Worm (Caenorhabditis elegans) whole organism, L4 larva: Measurements from ENCODE around the gene C27H6.8.

Experiments
- D1046.2 ChIP-seq: fragments of 200-800 bp; sonication (Bioruptor generic); IDR thresholded peaks from 2 replicates; pipeline ENCODE4 v1.3.6; 2022; ENCODE audit warnings: missing genetic modification characterization, missing compliant biosample characterization
- F37D6.2 ChIP-seq: sonication (generic microtip); optimal IDR thresholded peaks from 2 replicates; lab custom pipeline; 2016; ENCODE audit warnings: mild to moderate bottlenecking, missing genetic modification characterization, missing compliant biosample characterization
- F49E8.2 ChIP-seq: sonication (generic microtip); optimal IDR thresholded peaks from 2 replicates; lab custom pipeline; 2016; ENCODE audit warnings: missing compliant biosample characterization, mild to moderate bottlenecking, missing genetic modification characterization, borderline replicate concordance
- T20F7.1 ChIP-seq: fragments of 200-800 bp; sonication (Bioruptor generic); optimal IDR thresholded peaks from 2 replicates; lab custom pipeline; 2018; ENCODE audit warnings: mild to moderate bottlenecking, missing genetic modification characterization, missing compliant biosample characterization
- aly-2 ChIP-seq: sonication (generic microtip); optimal IDR thresholded peaks from 2 replicates; lab custom pipeline; 2018; ENCODE audit warnings: missing biosample characterization, missing genetic modification characterization
- attf-4 ChIP-seq: sonication (generic microtip); optimal IDR thresholded peaks from 3 replicates; lab custom pipeline; 2017; ENCODE audit warnings: missing biosample characterization, missing genetic modification characterization
- ceh-62 ChIP-seq: sonication (generic microtip); optimal IDR thresholded peaks from 2 replicates; lab custom pipeline; 2017; ENCODE audit warnings: missing biosample characterization, missing genetic modification characterization
- ctbp-1 ChIP-seq: fragments of 200-800 bp; sonication (Bioruptor generic); IDR thresholded peaks from 2 replicates; pipeline ENCODE4 v1.3.6; 2022; ENCODE audit warnings: missing genetic modification reagents, missing genetic modification characterization, missing compliant biosample characterization
- daf-16 ChIP-seq, 3 experiments: sonication (generic microtip); optimal IDR thresholded peaks; 2 replicates each; lab custom pipeline; 2016 to 2017; ENCODE audit warnings: missing genetic modification characterization in 3 of 3, missing genetic modification reagents in 3 of 3, mild to moderate bottlenecking in 2 of 3, missing compliant biosample characterization in 2 of 3, missing biosample characterization in 1 of 3, moderate library complexity in 1 of 3
- daf-19 ChIP-seq: fragments of 200-800 bp; sonication (Bioruptor generic); conservative IDR thresholded peaks from 2 replicates; pipeline ENCODE4 v1.3.6; 2022; ENCODE audit warnings: missing genetic modification characterization, missing compliant biosample characterization
- dmd-9 ChIP-seq: fragments of 200-800 bp; sonication (Bioruptor generic); IDR thresholded peaks from 2 replicates; pipeline ENCODE4 v1.3.6; 2022; ENCODE audit warnings: missing genetic modification reagents, missing genetic modification characterization, missing compliant biosample characterization
- duxl-1 ChIP-seq: sonication (generic microtip); optimal IDR thresholded peaks from 2 replicates; lab custom pipeline; 2016; ENCODE audit warnings: mild to moderate bottlenecking, missing genetic modification characterization, moderate library complexity, missing compliant biosample characterization; ENCODE audit not compliant: poor library complexity
- dve-1 ChIP-seq: sonication (generic microtip); optimal IDR thresholded peaks from 2 replicates; lab custom pipeline; 2017; ENCODE audit warnings: antibody characterized with exemption, mild to moderate bottlenecking, missing genetic modification characterization, missing compliant biosample characterization; ENCODE audit not compliant: insufficient read depth
- egl-27 ChIP-seq: sonication (generic microtip); optimal IDR thresholded peaks from 3 replicates; lab custom pipeline; 2017; ENCODE audit warnings: missing biosample characterization, missing genetic modification reagents, missing genetic modification characterization
- egl-43 ChIP-seq: fragments of 200-800 bp; sonication (Bioruptor generic); IDR thresholded peaks from 2 replicates; pipeline ENCODE4 v1.3.6; 2022; ENCODE audit warnings: missing genetic modification reagents, missing genetic modification characterization, missing compliant biosample characterization
- gei-8 ChIP-seq: fragments of 200-800 bp; sonication (Bioruptor generic); optimal IDR thresholded peaks from 2 replicates; lab custom pipeline; 2018; ENCODE audit warnings: mild to moderate bottlenecking, missing genetic modification characterization, missing compliant biosample characterization
- hif-1 ChIP-seq, 2 experiments: sonication (generic microtip); optimal IDR thresholded peaks; 2 replicates each; lab custom pipeline; 2016 to 2017; ENCODE audit warnings: missing compliant biosample characterization in 2 of 2, missing genetic modification characterization in 2 of 2, missing genetic modification reagents in 2 of 2, missing genotype in 2 of 2, mild to moderate bottlenecking in 1 of 2
- hmg-1.1 ChIP-seq: fragments of 200-800 bp; sonication (Bioruptor generic); IDR thresholded peaks from 2 replicates; pipeline ENCODE4 v1.3.6; 2022; ENCODE audit warnings: missing genetic modification reagents, missing genetic modification characterization, missing compliant biosample characterization
- lim-7 ChIP-seq: fragments of 200-800 bp; sonication (Bioruptor generic); IDR thresholded peaks from 2 replicates; pipeline ENCODE4 v1.3.6; 2022; ENCODE audit warnings: missing genetic modification characterization, missing compliant biosample characterization
- lin-1 ChIP-seq: fragments of 200-800 bp; sonication (Bioruptor generic); IDR thresholded peaks from 2 replicates; pipeline ENCODE4 v1.3.6; 2022; ENCODE audit warnings: missing genetic modification reagents, missing genetic modification characterization, missing compliant biosample characterization
- lin-15B ChIP-seq: fragments of 150-350 bp; sonication (generic microtip); optimal IDR thresholded peaks from 3 replicates; lab custom pipeline; 2014; ENCODE audit warnings: missing biosample characterization, missing genetic modification characterization
- lin-29 ChIP-seq: fragments of 200-800 bp; sonication (Bioruptor generic); IDR thresholded peaks from 2 replicates; pipeline ENCODE4 v1.3.6; 2022; ENCODE audit warnings: missing genetic modification reagents, missing genetic modification characterization, missing compliant biosample characterization
- lin-38 ChIP-seq: fragments of 200-800 bp; sonication (Bioruptor generic); IDR thresholded peaks from 2 replicates; pipeline ENCODE4 v1.3.6; 2022; ENCODE audit warnings: missing genetic modification reagents, missing genetic modification characterization, missing compliant biosample characterization
- lir-3 ChIP-seq: sonication (generic microtip); optimal IDR thresholded peaks from 2 replicates; lab custom pipeline; 2016; ENCODE audit warnings: mild to moderate bottlenecking, missing genetic modification characterization, missing compliant biosample characterization
- mdt-29 ChIP-seq: fragments of 200-800 bp; sonication (Bioruptor generic); IDR thresholded peaks from 2 replicates; pipeline ENCODE4 v1.3.6; 2022; ENCODE audit warnings: missing genetic modification reagents, missing genetic modification characterization, missing compliant biosample characterization
- mes-2 ChIP-seq: sonication (generic microtip); optimal IDR thresholded peaks from 2 replicates; lab custom pipeline; 2016; ENCODE audit warnings: missing genotype, mild to moderate bottlenecking, missing genetic modification characterization, missing compliant biosample characterization; ENCODE audit not compliant: poor library complexity, severe bottlenecking
- mxl-3 ChIP-seq: fragments of 200-800 bp; sonication (Bioruptor generic); optimal IDR thresholded peaks from 2 replicates; lab custom pipeline; 2018; ENCODE audit warnings: mild to moderate bottlenecking, missing genetic modification characterization, missing compliant biosample characterization
- nhr-11 ChIP-seq: fragments of 150-350 bp; optimal IDR thresholded peaks from 2 replicates; lab custom pipeline; 2014; ENCODE audit warnings: missing biosample characterization, missing genetic modification characterization
- nhr-237 ChIP-seq: sonication (generic microtip); optimal IDR thresholded peaks from 2 replicates; lab custom pipeline; 2017; ENCODE audit warnings: missing biosample characterization, missing genetic modification characterization
- nhr-25 ChIP-seq: sonication (generic microtip); optimal IDR thresholded peaks from 2 replicates; lab custom pipeline; 2017; ENCODE audit warnings: missing genetic modification characterization, mild to moderate bottlenecking, missing compliant biosample characterization, antibody characterized with exemption, moderate library complexity, borderline replicate concordance; ENCODE audit not compliant: insufficient read depth
- nhr-76 ChIP-seq: fragments of 150-350 bp; optimal IDR thresholded peaks from 2 replicates; lab custom pipeline; 2014; ENCODE audit warnings: missing biosample characterization, missing genetic modification characterization
- pha-4 ChIP-seq, 2 experiments: fragments of 150-350 bp in 1 of 2; fragments of 200-800 bp in 1 of 2; sonication (Bioruptor generic) in 1 of 2; IDR thresholded peaks in 1 of 2; optimal IDR thresholded peaks in 1 of 2; 2 replicates each; pipeline versions ENCODE4 v1.3.6 to Lab custom; 2014 to 2022; ENCODE audit warnings: missing genetic modification characterization in 2 of 2, missing genetic modification reagents in 2 of 2, missing biosample characterization in 1 of 2, missing compliant biosample characterization in 1 of 2
- php-3 ChIP-seq: fragments of 200-800 bp; sonication (Bioruptor generic); IDR thresholded peaks from 2 replicates; pipeline ENCODE4 v1.3.6; 2022; ENCODE audit warnings: missing genetic modification reagents, missing genetic modification characterization, missing compliant biosample characterization
- rbr-2 ChIP-seq: sonication (generic microtip); optimal IDR thresholded peaks from 2 replicates; lab custom pipeline; 2016; ENCODE audit warnings: missing genotype, missing genetic modification characterization, missing compliant biosample characterization
- saeg-2 ChIP-seq: fragments of 200-800 bp; sonication (Bioruptor generic); IDR thresholded peaks from 2 replicates; pipeline ENCODE4 v1.3.6; 2022; ENCODE audit warnings: missing genetic modification reagents, missing genetic modification characterization, missing compliant biosample characterization
- sdz-12 ChIP-seq: fragments of 200-800 bp; sonication (Bioruptor generic); optimal IDR thresholded peaks from 2 replicates; lab custom pipeline; 2018; ENCODE audit warnings: mild to moderate bottlenecking, missing genetic modification characterization, missing compliant biosample characterization
- set-16 ChIP-seq: fragments of 200-800 bp; sonication (Bioruptor generic); IDR thresholded peaks from 2 replicates; pipeline ENCODE4 v1.3.6; 2022; ENCODE audit warnings: missing genetic modification reagents, missing genetic modification characterization, missing compliant biosample characterization
- skn-1 ChIP-seq: fragments of 150-350 bp; optimal IDR thresholded peaks from 2 replicates; lab custom pipeline; 2014; ENCODE audit warnings: missing biosample characterization, missing genetic modification characterization
- tag-97 ChIP-seq: fragments of 200-800 bp; sonication (Bioruptor generic); IDR thresholded peaks from 2 replicates; pipeline ENCODE4 v1.3.6; 2022; ENCODE audit warnings: missing genetic modification characterization, missing compliant biosample characterization
- unc-130 ChIP-seq: sonication (generic microtip); optimal IDR thresholded peaks from 2 replicates; lab custom pipeline; 2016; ENCODE audit warnings: missing genetic modification reagents, missing genetic modification characterization, missing compliant biosample characterization
- unc-62 ChIP-seq, 3 experiments: fragments of 150-350 bp in 1 of 3; sonication (generic microtip); optimal IDR thresholded peaks in 2 of 3; peaks in 1 of 3; 1 replicate in 1 of 3; 2 replicates in 2 of 3; lab custom pipeline; 2014 to 2017; ENCODE audit warnings: missing biosample characterization in 3 of 3, missing genetic modification characterization in 3 of 3, missing genetic modification reagents in 3 of 3, missing genotype in 1 of 3
- vab-7 ChIP-seq: fragments of 200-800 bp; sonication (Bioruptor generic); IDR thresholded peaks from 2 replicates; pipeline ENCODE4 v1.3.6; 2022; ENCODE audit warnings: missing genetic modification reagents, missing genetic modification characterization, missing compliant biosample characterization
- zag-1 ChIP-seq: fragments of 150-350 bp; optimal IDR thresholded peaks from 2 replicates; lab custom pipeline; 2014; ENCODE audit warnings: missing biosample characterization, missing genetic modification characterization

The C27H6.8 gene

ce11 chrV:10019083-10019624, 31.6 kb upstream of the C27H6.8 start:
- TF ChIP-seq pha-4 (GFP tag; IDR thresholded peaks at IDR 0.05; lab: Robert Waterston, UW) (no peak), pha-4 (tag; optimal IDR thresholded peaks at IDR 0.05; lab: Kevin White, UChicago) (no peak), mxl-3 (no peak), hmg-1.1 (GFP tag; lab: Robert Waterston, UW) (no peak), saeg-2 (0 out of 2 replicates have a peak, but pooled peaks have one; percentile 42), daf-19 (GFP tag; lab: Robert Waterston, UW) (0 out of 2 replicates have a peak, but pooled peaks have one; percentile 23), vab-7 (GFP tag; lab: Robert Waterston, UW) (0 out of 2 replicates have a peak, but pooled peaks have one; percentile 18), duxl-1 (no peak), T20F7.1 (GFP tag; lab: Kevin White, UChicago) (no peak), egl-27 (tag; lab: Kevin White, UChicago) (no peak), nhr-11 (tag; lab: Kevin White, UChicago) (no peak), D1046.2 (0 out of 2 replicates have a peak, but pooled peaks have one; percentile 25), nhr-76 (tag; lab: Kevin White, UChicago) (no peak), attf-4 (no peak), F49E8.2 (tag; lab: Kevin White, UChicago) (no peak), lin-38 (GFP tag; lab: Robert Waterston, UW) (peak; percentile 21; the same call in 1 of the 2 replicates), sdz-12 (GFP tag; lab: Kevin White, UChicago) (no peak), F37D6.2 (tag; lab: Kevin White, UChicago) (no peak)

ce11 chrV:10018291-10018690, 30.7 kb upstream of the C27H6.8 start:
- TF ChIP-seq aly-2 (tag; lab: Kevin White, UChicago) (no peak), php-3 (no peak), lin-15B (tag; lab: Kevin White, UChicago) (no peak), daf-16 (GFP tag; optimal IDR thresholded peaks at IDR 0.05; lab: Kevin White, UChicago) (no peak), daf-16 (tag; optimal IDR thresholded peaks at IDR 0.05; lab: Kevin White, UChicago) (no peak), rbr-2 (tag; lab: Kevin White, UChicago) (no peak), unc-62 (GFP tag; optimal IDR thresholded peaks at IDR 0.05 in 1 of 2; lab: Kevin White, UChicago) (peak in 1 of 2 experiments; percentile 81), unc-62 (tag; optimal IDR thresholded peaks at IDR 0.05; lab: Kevin White, UChicago) (no peak), dmd-9 (GFP tag; lab: Robert Waterston, UW) (no peak), ctbp-1 (GFP tag; lab: Robert Waterston, UW) (no peak), F49E8.2 (tag; lab: Kevin White, UChicago) (peak; percentile 43), dve-1 (tag; lab: Kevin White, UChicago) (no peak), set-16 (no peak), lin-1 (no peak), gei-8 (GFP tag; lab: Kevin White, UChicago) (no peak), ceh-62 (tag; lab: Kevin White, UChicago) (no peak), lir-3 (tag; lab: Kevin White, UChicago) (no peak), egl-43 (GFP tag; lab: Robert Waterston, UW) (no peak), zag-1 (no peak), hif-1 (tag; optimal IDR thresholded peaks at IDR 0.05; lab: Kevin White, UChicago) (no peak), nhr-25 (tag; lab: Kevin White, UChicago) (no peak), lin-38 (GFP tag; lab: Robert Waterston, UW) (peak; percentile 43), unc-130 (GFP tag; lab: Kevin White, UChicago) (peak; percentile 98), skn-1 (no peak), mdt-29 (no peak), tag-97 (no peak), mes-2 (tag; lab: Kevin White, UChicago) (no peak), nhr-237 (tag; lab: Kevin White, UChicago) (no peak), lin-29 (GFP tag; lab: Robert Waterston, UW) (no peak), lim-7 (GFP tag; lab: Robert Waterston, UW) (no peak)
